Worm (Caenorhabditis elegans) whole organism, L2 larva: ENCODE measurements around the gene egrh-2.

Experiments used
- C34F6.9 ChIP-seq: fragments of 150-350 bp; optimal IDR thresholded peaks from 2 replicates; lab custom pipeline; 2014; ENCODE audit warnings: missing biosample characterization, missing genetic modification characterization
- alr-1 ChIP-seq: fragments of 150-350 bp; optimal IDR thresholded peaks from 2 replicates; lab custom pipeline; 2014; ENCODE audit warnings: missing biosample characterization, missing genetic modification characterization
- ama-1 ChIP-seq: fragments of 150-350 bp; optimal IDR thresholded peaks from 2 replicates; lab custom pipeline; 2018; ENCODE audit warnings: inconsistent platforms
- blmp-1 ChIP-seq: sonication (generic microtip); optimal IDR thresholded peaks from 2 replicates; lab custom pipeline; 2017; ENCODE audit warnings: missing genetic modification characterization, mild to moderate bottlenecking, missing compliant biosample characterization, antibody characterized with exemption, moderate library complexity; ENCODE audit not compliant: insufficient read depth
- ceh-16 ChIP-seq: fragments of 150-350 bp; optimal IDR thresholded peaks from 2 replicates; lab custom pipeline; 2014; ENCODE audit warnings: missing biosample characterization, missing genetic modification characterization
- crh-2 ChIP-seq: sonication (generic microtip); optimal IDR thresholded peaks from 2 replicates; lab custom pipeline; 2017; ENCODE audit warnings: missing biosample characterization, missing genetic modification characterization
- dmd-4 ChIP-seq: sonication (generic microtip); optimal IDR thresholded peaks from 2 replicates; lab custom pipeline; 2017; ENCODE audit warnings: missing biosample characterization, missing genetic modification characterization
- egl-27 ChIP-seq: sonication (generic microtip); optimal IDR thresholded peaks from 3 replicates; lab custom pipeline; 2017; ENCODE audit warnings: missing biosample characterization, missing genetic modification reagents, missing genetic modification characterization
- elt-3 ChIP-seq: sonication (generic microtip); optimal IDR thresholded peaks from 2 replicates; lab custom pipeline; 2017; ENCODE audit warnings: missing biosample characterization, missing genetic modification characterization
- fos-1 ChIP-seq: fragments of 150-350 bp; optimal IDR thresholded peaks from 2 replicates; lab custom pipeline; 2014; ENCODE audit warnings: missing biosample characterization, missing genetic modification characterization
- gmeb-1 ChIP-seq: fragments of 150-350 bp; optimal IDR thresholded peaks from 2 replicates; lab custom pipeline; 2014; ENCODE audit warnings: missing biosample characterization, missing genetic modification characterization
- lin-39 ChIP-seq: fragments of 150-350 bp; optimal IDR thresholded peaks from 2 replicates; lab custom pipeline; 2014; ENCODE audit warnings: missing biosample characterization, missing genetic modification reagents, missing genetic modification characterization
- lsy-2 ChIP-seq, 2 experiments: fragments of 150-350 bp in 1 of 2; sonication (generic microtip) in 1 of 2; optimal IDR thresholded peaks; 2 replicates each; lab custom pipeline; 2014 to 2017; ENCODE audit warnings: missing biosample characterization in 2 of 2, missing genetic modification characterization in 2 of 2
- mbf-1 ChIP-seq: sonication (generic microtip); optimal IDR thresholded peaks from 2 replicates; lab custom pipeline; 2017; ENCODE audit warnings: missing biosample characterization, missing genetic modification characterization
- mdl-1 ChIP-seq, 2 experiments: fragments of 150-350 bp in 1 of 2; sonication (generic microtip) in 1 of 2; optimal IDR thresholded peaks; 2 replicates each; lab custom pipeline; 2017; ENCODE audit warnings: missing biosample characterization in 2 of 2, missing genetic modification characterization in 2 of 2
- nhr-21 ChIP-seq: fragments of 150-350 bp; optimal IDR thresholded peaks from 2 replicates; lab custom pipeline; 2014; ENCODE audit warnings: missing biosample characterization, missing genetic modification characterization
- nhr-237 ChIP-seq: fragments of 150-350 bp; optimal IDR thresholded peaks from 2 replicates; lab custom pipeline; 2014; ENCODE audit warnings: missing biosample characterization, missing genetic modification characterization
- nhr-25 ChIP-seq: fragments of 150-350 bp; sonication (generic microtip); optimal IDR thresholded peaks from 3 replicates; lab custom pipeline; 2014; ENCODE audit warnings: missing biosample characterization, missing genetic modification characterization
- nhr-77 ChIP-seq: fragments of 150-350 bp; optimal IDR thresholded peaks from 2 replicates; lab custom pipeline; 2014; ENCODE audit warnings: missing biosample characterization, missing genetic modification characterization
- peb-1 ChIP-seq: fragments of 150-350 bp; optimal IDR thresholded peaks from 2 replicates; lab custom pipeline; 2014; ENCODE audit warnings: missing biosample characterization, missing genetic modification characterization
- sem-4 ChIP-seq: fragments of 150-350 bp; optimal IDR thresholded peaks from 2 replicates; lab custom pipeline; 2014; ENCODE audit warnings: missing biosample characterization, missing genetic modification reagents, missing genetic modification characterization
- skn-1 ChIP-seq: sonication (generic microtip); optimal IDR thresholded peaks from 2 replicates; lab custom pipeline; 2017; ENCODE audit warnings: missing biosample characterization, missing genetic modification characterization
- sma-3 ChIP-seq: sonication (generic microtip); optimal IDR thresholded peaks from 2 replicates; lab custom pipeline; 2016; ENCODE audit warnings: missing genetic modification reagents, missing genetic modification characterization, missing compliant biosample characterization
- sma-9 ChIP-seq, 2 experiments: fragments of 150-350 bp in 1 of 2; sonication (generic microtip) in 1 of 2; optimal IDR thresholded peaks; 2 replicates each; lab custom pipeline; 2014 to 2016; ENCODE audit warnings: missing genetic modification characterization in 2 of 2, mild to moderate bottlenecking in 1 of 2, missing biosample characterization in 1 of 2, missing compliant biosample characterization in 1 of 2, missing genetic modification reagents in 1 of 2, moderate library complexity in 1 of 2
- snpc-4 ChIP-seq: fragments of 150-350 bp; optimal IDR thresholded peaks from 2 replicates; lab custom pipeline; 2014; ENCODE audit warnings: missing biosample characterization, missing genetic modification characterization
- unc-55 ChIP-seq: fragments of 150-350 bp; sonication (generic microtip); optimal IDR thresholded peaks from 3 replicates; lab custom pipeline; 2014; ENCODE audit warnings: missing biosample characterization, missing genetic modification reagents, missing genetic modification characterization
- ztf-1 ChIP-seq: fragments of 200-800 bp; sonication (Bioruptor generic); conservative IDR thresholded peaks from 2 replicates; pipeline ENCODE4 v1.3.6; 2022; ENCODE audit warnings: missing genetic modification characterization, missing compliant biosample characterization
- ztf-4 ChIP-seq: fragments of 150-350 bp; optimal IDR thresholded peaks from 2 replicates; lab custom pipeline; 2014; ENCODE audit warnings: missing biosample characterization, missing genetic modification characterization

The egrh-2 gene

ce11 chrIV:991181-991642 lies 960 bp upstream of the egrh-2 start:
- no peak for TF ChIP-seq mdl-1 (tag; optimal IDR thresholded peaks at IDR 0.05; lab: Kevin White, UChicago)
- TF ChIP-seq snpc-4: peak; percentile 92
- peak in 1 of 2 experiments; percentile 9 for TF ChIP-seq lsy-2 (tag; optimal IDR thresholded peaks at IDR 0.05; lab: Kevin White, UChicago)
- no peak for TF ChIP-seq nhr-237 (tag; lab: Kevin White, UChicago)
- peak; percentile 21 for TF ChIP-seq unc-55 (GFP tag; lab: Kevin White, UChicago)
- TF ChIP-seq fos-1 (tag; lab: Kevin White, UChicago): no peak
- peak; percentile 65 for TF ChIP-seq ama-1 (lab: Kevin White, UChicago)

DNA sequence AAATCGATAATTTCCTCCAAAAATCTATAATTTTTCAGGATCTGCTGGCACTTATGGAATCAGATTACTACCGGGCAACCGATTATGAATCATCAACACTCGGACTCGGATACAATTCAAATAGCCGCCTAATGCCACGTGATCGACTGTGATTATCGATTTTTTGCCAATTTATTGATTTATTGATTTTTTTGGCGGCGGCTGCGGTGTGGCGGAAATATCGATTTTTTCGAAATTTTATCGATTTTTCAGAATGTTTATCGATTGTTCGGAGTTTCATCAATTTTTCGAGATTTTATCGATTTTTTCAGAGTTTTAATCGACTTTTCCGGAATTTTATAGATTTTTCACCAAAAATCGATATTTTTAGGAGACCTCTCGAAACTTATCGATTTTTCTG lies 6.7 kb downstream of the egrh-2 start:
- no peak for TF ChIP-seq nhr-21 (tag; lab: Kevin White, UChicago)
- TF ChIP-seq alr-1 (tag; lab: Kevin White, UChicago): no peak
- no peak for TF ChIP-seq sma-9 (GFP tag; optimal IDR thresholded peaks at IDR 0.05; lab: Kevin White, UChicago)
- no peak for TF ChIP-seq sma-9 (tag; optimal IDR thresholded peaks at IDR 0.05; lab: Kevin White, UChicago)
- TF ChIP-seq skn-1 (tag; lab: Kevin White, UChicago): no peak
- no peak for TF ChIP-seq ztf-1 (GFP tag; lab: Robert Waterston, UW)
- TF ChIP-seq blmp-1 (tag; lab: Kevin White, UChicago): no peak
- no peak for TF ChIP-seq dmd-4
- no peak for TF ChIP-seq ceh-16 (tag; lab: Kevin White, UChicago)
- no peak for TF ChIP-seq crh-2 (tag; lab: Kevin White, UChicago)
- no peak for TF ChIP-seq mdl-1 (tag; optimal IDR thresholded peaks at IDR 0.05; lab: Kevin White, UChicago)
- no peak for TF ChIP-seq ztf-4 (tag; lab: Kevin White, UChicago)
- no peak for TF ChIP-seq egl-27 (tag; lab: Kevin White, UChicago)
- TF ChIP-seq nhr-237 (tag; lab: Kevin White, UChicago): no peak
- no peak for TF ChIP-seq gmeb-1 (tag; lab: Kevin White, UChicago)
- TF ChIP-seq, all 48 proteins: peak for 0

- TF ChIP-seq unc-55 (GFP tag; lab: Kevin White, UChicago) (no peak), fos-1 (tag; lab: Kevin White, UChicago) (peak; percentile 74), elt-3 (tag; lab: Kevin White, UChicago) (no peak)
Measured at ce11 chrIV:976372-976771, 13.9 kb downstream of the egrh-2 start.

DNA sequence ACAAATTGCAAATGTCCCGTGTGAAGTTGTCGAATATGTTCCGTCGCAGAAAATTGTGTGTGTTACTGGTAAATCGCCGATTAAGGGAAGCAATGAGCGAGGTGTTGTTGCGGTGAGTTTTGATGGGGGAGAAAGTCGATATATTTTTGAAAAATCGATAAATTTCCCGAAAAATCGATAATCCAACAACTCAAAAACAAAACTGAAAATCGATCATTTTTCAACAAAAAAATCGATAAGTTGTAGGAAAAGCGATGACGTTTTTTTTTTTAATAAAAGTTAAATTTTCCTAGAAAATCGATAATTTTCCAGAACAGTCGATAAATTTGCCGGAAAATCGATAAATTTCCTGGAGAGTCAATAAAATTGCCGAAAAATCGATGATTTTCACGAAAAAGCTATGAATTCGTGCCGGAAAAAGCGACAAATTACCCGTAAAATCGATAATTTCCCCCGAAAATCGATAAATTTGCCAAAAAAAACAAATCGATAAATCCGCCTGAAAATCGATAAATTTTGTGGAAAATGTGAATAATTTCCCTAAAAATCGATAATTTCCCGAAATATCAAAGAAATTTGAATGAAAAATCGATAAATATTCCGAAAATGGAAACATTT lies 17.3 kb downstream of the egrh-2 start:
- TF ChIP-seq nhr-77 (tag; lab: Kevin White, UChicago): no peak
- TF ChIP-seq mdl-1 (tag; optimal IDR thresholded peaks at IDR 0.05; lab: Kevin White, UChicago): no peak
- TF ChIP-seq ceh-16 (tag; lab: Kevin White, UChicago): no peak
- no peak for TF ChIP-seq peb-1 (tag; lab: Kevin White, UChicago)

DNA sequence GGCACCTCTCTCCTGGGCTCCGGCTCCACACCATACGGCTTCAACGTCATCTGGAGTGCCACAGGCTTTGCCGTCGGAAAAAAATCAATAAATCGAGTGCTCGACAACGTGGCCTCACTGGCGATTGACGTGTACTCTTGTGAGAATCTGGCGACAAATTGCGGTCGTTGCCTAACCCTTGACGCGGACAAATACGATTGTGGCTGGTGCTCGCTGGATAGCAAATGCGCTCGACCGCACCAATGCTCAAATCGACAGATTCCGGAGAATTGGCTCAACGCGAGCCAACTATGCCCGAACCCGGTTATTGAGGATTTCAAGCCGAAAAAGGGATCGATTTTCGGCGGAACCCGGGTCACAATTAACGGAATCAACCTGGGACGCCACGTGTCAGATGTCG lies 17.9 kb downstream of the egrh-2 start:
- TF ChIP-seq sma-3: no peak

DNA sequence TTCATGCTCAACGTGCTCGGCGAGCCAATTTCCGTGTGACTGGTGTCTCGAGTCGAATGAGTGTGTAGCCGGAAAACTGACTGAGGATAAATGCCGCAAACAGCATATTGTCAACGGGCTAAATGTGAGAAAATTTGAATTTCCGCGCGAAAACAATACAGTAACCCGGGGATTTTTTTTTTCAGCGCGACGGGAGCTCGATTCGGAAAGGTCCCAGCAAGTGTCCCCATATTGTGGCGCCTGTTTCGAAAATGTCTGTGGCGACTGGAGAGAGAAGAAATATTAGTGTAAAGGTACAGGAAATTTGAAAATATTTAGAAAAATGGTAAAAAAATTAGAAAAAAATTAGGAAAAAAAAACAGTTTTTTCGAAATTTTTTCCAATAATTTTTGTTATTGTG lies 19.1 kb downstream of the egrh-2 start:
- TF ChIP-seq nhr-25 (no peak), lin-39 (tag; lab: Kevin White, UChicago) (no peak), sem-4 (tag; lab: Kevin White, UChicago) (no peak), skn-1 (tag; lab: Kevin White, UChicago) (no peak), peb-1 (tag; lab: Kevin White, UChicago) (no peak), gmeb-1 (tag; lab: Kevin White, UChicago) (no peak)

- TF ChIP-seq mbf-1 (tag; lab: Kevin White, UChicago) (no peak), C34F6.9 (no peak), lin-39 (tag; lab: Kevin White, UChicago) (no peak), crh-2 (tag; lab: Kevin White, UChicago) (no peak), dmd-4 (no peak), nhr-77 (tag; lab: Kevin White, UChicago) (no peak)
Measured at ce11 chrIV:961862-962261, 28.4 kb downstream of the egrh-2 start.
